Worm (Caenorhabditis elegans) whole organism, L1 larva: Measurements from ENCODE around the gene col-43.

Source experiments
- C16A3.4 ChIP-seq: fragments of 150-350 bp; optimal IDR thresholded peaks from 2 replicates; lab custom pipeline; 2014; ENCODE audit warnings: missing biosample characterization, missing genetic modification characterization
- Y116A8C.19 ChIP-seq: sonication (generic microtip); optimal IDR thresholded peaks from 2 replicates; lab custom pipeline; 2016; ENCODE audit warnings: missing compliant biosample characterization, missing genetic modification characterization, borderline replicate concordance
- aha-1 ChIP-seq: fragments of 150-350 bp; optimal IDR thresholded peaks from 2 replicates; lab custom pipeline; 2014; ENCODE audit warnings: missing biosample characterization, missing genetic modification characterization
- alr-1 ChIP-seq: fragments of 200-800 bp; sonication (Bioruptor generic); optimal IDR thresholded peaks from 2 replicates; lab custom pipeline; 2018; ENCODE audit warnings: borderline replicate concordance, mild to moderate bottlenecking, missing genetic modification characterization, missing compliant biosample characterization
- aly-2 ChIP-seq: fragments of 150-350 bp; optimal IDR thresholded peaks from 2 replicates; lab custom pipeline; 2014; ENCODE audit warnings: missing biosample characterization, missing genetic modification characterization
- ama-1 ChIP-seq: fragments of 150-350 bp; optimal IDR thresholded peaks from 2 replicates; lab custom pipeline; 2014
- blmp-1 ChIP-seq: fragments of 150-350 bp; optimal IDR thresholded peaks from 2 replicates; lab custom pipeline; 2014; ENCODE audit warnings: missing biosample characterization, missing genetic modification characterization
- ceh-63 ChIP-seq: fragments of 200-800 bp; sonication (Bioruptor generic); optimal IDR thresholded peaks from 2 replicates; lab custom pipeline; 2018; ENCODE audit warnings: mild to moderate bottlenecking, missing genetic modification characterization, missing compliant biosample characterization
- ceh-8 ChIP-seq: fragments of 200-800 bp; sonication (Bioruptor generic); optimal IDR thresholded peaks from 2 replicates; lab custom pipeline; 2018; ENCODE audit warnings: mild to moderate bottlenecking, missing genetic modification characterization, moderate library complexity, missing compliant biosample characterization
- ceh-88 ChIP-seq: fragments of 200-800 bp; sonication (Bioruptor generic); IDR thresholded peaks from 2 replicates; pipeline ENCODE4 v1.3.6; 2022; ENCODE audit warnings: missing genetic modification characterization, missing compliant biosample characterization
- dpl-1 ChIP-seq, 3 experiments: fragments of 150-350 bp in 2 of 3; sonication (generic microtip) in 1 of 3; optimal IDR thresholded peaks; 2 replicates each; lab custom pipeline; 2014 to 2017; ENCODE audit warnings: missing biosample characterization in 3 of 3, missing genetic modification characterization in 3 of 3, missing genetic modification reagents in 3 of 3
- dsc-1 ChIP-seq: sonication (generic microtip); optimal IDR thresholded peaks from 2 replicates; lab custom pipeline; 2016; ENCODE audit warnings: mild to moderate bottlenecking, missing genetic modification characterization, missing compliant biosample characterization
- efl-3 ChIP-seq: fragments of 200-800 bp; sonication (Bioruptor generic); optimal IDR thresholded peaks from 2 replicates; lab custom pipeline; 2018; ENCODE audit warnings: mild to moderate bottlenecking, missing genetic modification characterization, missing compliant biosample characterization
- fkh-10 ChIP-seq: sonication (generic microtip); optimal IDR thresholded peaks from 2 replicates; lab custom pipeline; 2017; ENCODE audit warnings: missing biosample characterization, missing genetic modification reagents, missing genetic modification characterization
- fkh-4 ChIP-seq: sonication (generic microtip); optimal IDR thresholded peaks from 2 replicates; lab custom pipeline; 2016; ENCODE audit warnings: missing compliant biosample characterization, missing genetic modification characterization, borderline replicate concordance
- fos-1 ChIP-seq: fragments of 150-350 bp; optimal IDR thresholded peaks from 2 replicates; lab custom pipeline; 2014; ENCODE audit warnings: missing biosample characterization, missing genetic modification characterization
- hlh-17 ChIP-seq: fragments of 200-800 bp; sonication (Bioruptor generic); optimal IDR thresholded peaks from 2 replicates; lab custom pipeline; 2018; ENCODE audit warnings: missing genetic modification characterization, mild to moderate bottlenecking, missing compliant biosample characterization, moderate library complexity, borderline replicate concordance
- jun-1 ChIP-seq: fragments of 150-350 bp; optimal IDR thresholded peaks from 2 replicates; lab custom pipeline; 2014; ENCODE audit warnings: missing biosample characterization, missing genetic modification reagents, missing genetic modification characterization
- lin-35 ChIP-seq, 2 experiments: fragments of 150-350 bp; optimal IDR thresholded peaks; 2 replicates each; lab custom pipeline; 2014; ENCODE audit warnings: missing biosample characterization in 2 of 2, missing genetic modification characterization in 2 of 2, missing genetic modification reagents in 2 of 2
- lir-3 ChIP-seq: sonication (generic microtip); optimal IDR thresholded peaks from 2 replicates; lab custom pipeline; 2016; ENCODE audit warnings: mild to moderate bottlenecking, missing genetic modification characterization, moderate library complexity, missing compliant biosample characterization; ENCODE audit not compliant: poor library complexity
- mab-9 ChIP-seq: fragments of 200-800 bp; sonication (Bioruptor generic); IDR thresholded peaks from 2 replicates; pipeline ENCODE4 v1.3.6; 2022; ENCODE audit warnings: missing genetic modification reagents, missing genetic modification characterization, missing compliant biosample characterization
- mdl-1 ChIP-seq, 2 experiments: fragments of 150-350 bp; optimal IDR thresholded peaks; 2 replicates each; lab custom pipeline; 2014 to 2017; ENCODE audit warnings: missing biosample characterization in 2 of 2, missing genetic modification characterization in 2 of 2, inconsistent platforms in 1 of 2
- mef-2 ChIP-seq: fragments of 150-350 bp; optimal IDR thresholded peaks from 2 replicates; lab custom pipeline; 2014; ENCODE audit warnings: missing biosample characterization, missing genetic modification characterization
- nhr-11 ChIP-seq: fragments of 150-350 bp; optimal IDR thresholded peaks from 2 replicates; lab custom pipeline; 2014; ENCODE audit warnings: missing biosample characterization, missing genetic modification characterization
- nhr-12 ChIP-seq: sonication (generic microtip); optimal IDR thresholded peaks from 2 replicates; lab custom pipeline; 2017; ENCODE audit warnings: missing biosample characterization, missing genetic modification characterization
- nhr-20 ChIP-seq: sonication (generic microtip); optimal IDR thresholded peaks from 2 replicates; lab custom pipeline; 2016; ENCODE audit warnings: mild to moderate bottlenecking, missing genetic modification characterization, missing compliant biosample characterization
- nhr-237 ChIP-seq: fragments of 150-350 bp; optimal IDR thresholded peaks from 2 replicates; lab custom pipeline; 2014; ENCODE audit warnings: missing biosample characterization, missing genetic modification characterization
- nhr-47 ChIP-seq: sonication (generic microtip); optimal IDR thresholded peaks from 2 replicates; lab custom pipeline; 2016; ENCODE audit warnings: mild to moderate bottlenecking, missing genetic modification characterization, moderate library complexity, missing compliant biosample characterization
- nhr-71 ChIP-seq: sonication (generic microtip); optimal IDR thresholded peaks from 2 replicates; lab custom pipeline; 2016; ENCODE audit warnings: mild to moderate bottlenecking, missing genetic modification characterization, moderate library complexity, missing compliant biosample characterization
- nhr-76 ChIP-seq: sonication (generic microtip); optimal IDR thresholded peaks from 2 replicates; lab custom pipeline; 2017; ENCODE audit warnings: missing biosample characterization, missing genetic modification characterization
- nhr-84 ChIP-seq: sonication (generic microtip); optimal IDR thresholded peaks from 2 replicates; lab custom pipeline; 2017; ENCODE audit warnings: missing biosample characterization, missing genetic modification characterization
- nhr-85 ChIP-seq: sonication (generic microtip); peaks from one replicate; lab custom pipeline; 2016; ENCODE audit warnings: missing genetic modification characterization, inconsistent platforms, missing compliant biosample characterization
- nhr-90 ChIP-seq: sonication (generic microtip); optimal IDR thresholded peaks from 2 replicates; lab custom pipeline; 2016; ENCODE audit warnings: mild to moderate bottlenecking, missing genetic modification characterization, missing compliant biosample characterization; ENCODE audit not compliant: poor library complexity
- pax-3 ChIP-seq: fragments of 200-800 bp; sonication (Bioruptor generic); optimal IDR thresholded peaks from 2 replicates; lab custom pipeline; 2018; ENCODE audit warnings: mild to moderate bottlenecking, missing genetic modification characterization, moderate library complexity, missing compliant biosample characterization
- rnt-1 ChIP-seq: sonication (generic microtip); optimal IDR thresholded peaks from 2 replicates; lab custom pipeline; 2016; ENCODE audit warnings: mild to moderate bottlenecking, missing genetic modification characterization, moderate library complexity, missing compliant biosample characterization
- snpc-4 ChIP-seq: fragments of 150-350 bp; optimal IDR thresholded peaks from 2 replicates; lab custom pipeline; 2014; ENCODE audit warnings: missing biosample characterization, missing genetic modification characterization
- snu-23 ChIP-seq: sonication (generic microtip); optimal IDR thresholded peaks from 2 replicates; lab custom pipeline; 2016; ENCODE audit warnings: missing genetic modification characterization, missing compliant biosample characterization
- sptf-1 ChIP-seq: fragments of 150-350 bp; optimal IDR thresholded peaks from 2 replicates; lab custom pipeline; 2014; ENCODE audit warnings: missing biosample characterization, missing genetic modification characterization
- swsn-7 ChIP-seq: sonication (generic microtip); optimal IDR thresholded peaks from 2 replicates; lab custom pipeline; 2016; ENCODE audit warnings: missing genetic modification characterization, missing compliant biosample characterization
- tbx-2 ChIP-seq: sonication (generic microtip); optimal IDR thresholded peaks from 2 replicates; lab custom pipeline; 2016; ENCODE audit warnings: missing genetic modification characterization, missing compliant biosample characterization
- unc-86 ChIP-seq: sonication (generic microtip); optimal IDR thresholded peaks from 2 replicates; lab custom pipeline; 2016; ENCODE audit warnings: missing genetic modification characterization, missing compliant biosample characterization
- unc-98 ChIP-seq: fragments of 200-800 bp; sonication (Bioruptor generic); IDR thresholded peaks from 2 replicates; pipeline ENCODE4 v1.3.6; 2022; ENCODE audit warnings: missing genetic modification characterization, missing compliant biosample characterization
- vab-15 ChIP-seq: sonication (generic microtip); optimal IDR thresholded peaks from 2 replicates; lab custom pipeline; 2017; ENCODE audit warnings: missing genotype, mild to moderate bottlenecking, missing genetic modification characterization, missing compliant biosample characterization
- xbp-1 ChIP-seq: sonication (generic microtip); optimal IDR thresholded peaks from 2 replicates; lab custom pipeline; 2016; ENCODE audit warnings: missing genetic modification characterization, missing compliant biosample characterization
- zag-1 ChIP-seq: fragments of 150-350 bp; optimal IDR thresholded peaks from 2 replicates; lab custom pipeline; 2014; ENCODE audit warnings: missing biosample characterization, missing genetic modification characterization
- ztf-4 ChIP-seq: fragments of 150-350 bp; optimal IDR thresholded peaks from 2 replicates; lab custom pipeline; 2014; ENCODE audit warnings: missing biosample characterization, missing genetic modification characterization

col-43 gene

DNA sequence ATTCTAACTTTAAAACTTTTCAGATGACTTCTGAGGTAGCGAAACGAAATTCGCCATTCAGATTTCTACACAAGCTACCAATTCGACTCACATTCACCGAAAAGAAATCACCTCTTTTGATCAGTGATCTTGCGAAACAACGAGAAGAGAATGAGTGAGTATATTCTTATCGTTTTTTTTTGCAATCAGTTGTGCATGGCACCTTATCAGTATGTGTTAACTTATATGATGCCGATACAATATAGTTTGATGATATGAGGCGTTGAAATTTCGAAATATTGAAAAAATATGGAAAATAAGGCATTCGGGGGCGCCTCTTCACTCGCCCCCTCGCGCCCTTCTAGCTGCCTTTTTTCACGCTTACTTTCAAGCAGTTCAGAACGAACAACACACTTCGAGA is 32.8 kb downstream of the col-43 start (continued):
- no peak for TF ChIP-seq snu-23 (GFP tag; lab: Kevin White, UChicago)

- TF ChIP-seq Y116A8C.19 (tag; lab: Kevin White, UChicago) (no peak), C16A3.4 (no peak), rnt-1 (tag; lab: Kevin White, UChicago) (no peak), unc-86 (tag; lab: Kevin White, UChicago) (no peak), nhr-84 (tag; lab: Kevin White, UChicago) (no peak), xbp-1 (tag; lab: Kevin White, UChicago) (no peak), alr-1 (no peak), zag-1 (tag; lab: Kevin White, UChicago) (no peak), aha-1 (no peak), nhr-237 (tag; lab: Kevin White, UChicago) (no peak), dsc-1 (no peak), jun-1 (no peak), dpl-1 (GFP tag; optimal IDR thresholded peaks at IDR 0.05; lab: Kevin White, UChicago) (no peak), tbx-2 (tag; lab: Kevin White, UChicago) (no peak), mef-2 (tag; lab: Kevin White, UChicago) (no peak), ceh-63 (GFP tag; lab: Kevin White, UChicago) (no peak), nhr-71 (tag; lab: Kevin White, UChicago) (no peak), vab-15 (tag; lab: Kevin White, UChicago) (no peak), nhr-47 (tag; lab: Kevin White, UChicago) (no peak), nhr-90 (no peak)
- TF ChIP-seq, all 84 proteins: peak for 0
Observed at ce11 chrV:8016928-8017327, 33.8 kb downstream of the col-43 start, which contains the start of gene sptl-2. TSS of gene sptl-2 (plus strand) at chrV:8017207.

- peak; percentile 67 for TF ChIP-seq snpc-4
Observed at ce11 chrV:8014710-8015314, 35.9 kb downstream of the col-43 start.

DNA sequence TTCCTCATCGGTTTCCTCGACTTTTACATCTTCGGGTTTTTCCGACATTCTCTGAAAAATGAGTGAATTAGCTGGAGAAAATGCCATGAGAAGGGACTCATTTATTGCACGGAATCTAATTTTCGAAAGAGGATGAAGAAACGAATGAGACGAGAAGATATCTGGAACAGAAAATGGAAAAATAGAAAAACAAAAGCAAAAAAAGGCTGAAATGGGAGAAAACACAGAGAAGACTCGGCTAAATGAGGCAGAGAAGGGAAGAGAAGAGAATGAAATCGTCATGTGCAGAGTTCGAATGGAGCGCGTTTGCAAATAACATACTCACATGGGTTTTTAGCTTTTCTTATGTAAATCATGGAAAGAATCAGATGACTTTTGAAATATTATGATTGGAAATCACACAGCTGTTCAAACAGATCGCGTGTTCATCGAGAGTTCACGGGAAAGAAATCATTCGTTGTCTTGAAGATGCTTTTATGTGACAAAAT is 36.8 kb downstream of the col-43 start, which contains the start of gene Y97E10AR.6:
TSS of gene Y97E10AR.6 (minus strand) at position 51 of the 488 bp plus-strand sequence.
- no peak for TF ChIP-seq aly-2 (tag; lab: Kevin White, UChicago)
- TF ChIP-seq alr-1: no peak
- TF ChIP-seq C16A3.4: peak; percentile 46
- no peak for TF ChIP-seq ama-1
- no peak for TF ChIP-seq fkh-4 (tag; lab: Kevin White, UChicago)
- TF ChIP-seq unc-98 (GFP tag; lab: Robert Waterston, UW): no peak
- TF ChIP-seq nhr-85 (tag; lab: Kevin White, UChicago): no peak
- TF ChIP-seq aha-1: no peak
- no peak for TF ChIP-seq sptf-1
- TF ChIP-seq ceh-63 (GFP tag; lab: Kevin White, UChicago): no peak
- no peak for TF ChIP-seq lir-3
- no peak for TF ChIP-seq pax-3 (tag; lab: Kevin White, UChicago)
- TF ChIP-seq mef-2 (tag; lab: Kevin White, UChicago): no peak
- no peak for TF ChIP-seq swsn-7
- peak; percentile 36 for TF ChIP-seq snu-23 (GFP tag; lab: Kevin White, UChicago)
- TF ChIP-seq nhr-20 (tag; lab: Kevin White, UChicago): no peak
- TF ChIP-seq ztf-4 (tag; lab: Kevin White, UChicago): no peak
- TF ChIP-seq nhr-11 (tag; lab: Kevin White, UChicago): no peak
- peak in 1 of 2 experiments; percentile 63 for TF ChIP-seq mdl-1 (tag; optimal IDR thresholded peaks at IDR 0.05; lab: Kevin White, UChicago)
- TF ChIP-seq ceh-88 (GFP tag; lab: Robert Waterston, UW): no peak
- no peak for TF ChIP-seq nhr-12 (tag; lab: Kevin White, UChicago)
- TF ChIP-seq mab-9 (GFP tag; lab: Robert Waterston, UW): no peak
- TF ChIP-seq ceh-8: no peak
- TF ChIP-seq nhr-84 (tag; lab: Kevin White, UChicago): no peak
- TF ChIP-seq hlh-17 (GFP tag; lab: Kevin White, UChicago): no peak
- no peak for TF ChIP-seq zag-1 (tag; lab: Kevin White, UChicago)
- no peak for TF ChIP-seq fkh-10 (GFP tag; lab: Kevin White, UChicago)
- peak; percentile 38 to 78 for TF ChIP-seq lin-35 (GFP tag; optimal IDR thresholded peaks at IDR 0.05; lab: Kevin White, UChicago)
- peak; percentile 5 for TF ChIP-seq blmp-1 (tag; lab: Kevin White, UChicago)
- no peak for TF ChIP-seq tbx-2 (tag; lab: Kevin White, UChicago)
- no peak for TF ChIP-seq nhr-76 (tag; lab: Kevin White, UChicago)
- TF ChIP-seq efl-3 (GFP tag; lab: Kevin White, UChicago): no peak
- TF ChIP-seq fos-1 (tag; lab: Kevin White, UChicago): no peak
